Fruit fly (Drosophila melanogaster): ENCODE data around the gene CG5986.

DNA sequence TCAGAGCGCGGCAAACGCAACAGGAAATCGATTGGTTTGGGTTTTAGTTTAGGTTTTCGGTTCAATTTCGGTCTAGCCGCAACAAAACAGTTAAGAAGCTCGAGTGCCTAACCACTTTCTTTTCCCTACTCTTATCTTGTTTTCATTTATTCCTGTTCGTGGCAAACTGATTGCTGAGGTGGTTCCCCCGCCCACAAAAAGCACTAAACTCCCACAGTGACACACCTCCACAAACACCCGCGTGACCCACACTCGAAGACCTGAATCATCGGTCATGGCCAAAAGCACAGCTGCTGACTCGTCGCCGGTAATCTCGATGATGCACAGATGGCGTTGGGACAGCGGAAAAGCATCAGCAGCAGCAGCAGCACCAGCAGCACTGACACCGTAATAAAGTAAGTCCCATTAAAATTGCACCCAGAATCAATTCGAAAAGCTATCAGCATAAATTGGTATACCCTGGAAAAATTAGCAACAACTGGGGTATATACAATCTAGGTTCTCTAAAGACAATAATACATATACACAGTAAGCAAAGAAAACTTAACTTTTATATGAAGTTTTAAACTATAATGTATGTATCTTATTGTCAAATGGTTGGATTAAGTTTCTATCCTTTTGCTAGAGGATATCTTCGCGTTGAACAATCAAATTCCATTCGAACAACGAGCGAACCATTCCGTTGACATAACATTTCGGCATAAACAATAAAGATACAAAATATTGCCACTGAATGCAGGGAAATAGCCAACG lies 21.7 kb upstream of the CG5986 start:
- TF ChIP-seq Clk (GFP tag; optimal IDR thresholded peaks at IDR 0.05) (no peak), pad (GFP tag; optimal IDR thresholded peaks at IDR 0.05) (no peak), cnc (optimal IDR thresholded peaks at IDR 0.05) (no peak), Mnt (GFP tag; optimal IDR thresholded peaks at IDR 0.05) (no peak)

All from whole organism, adult.